Worm (Caenorhabditis elegans): ENCODE data around the gene trx-1.

Gene trx-1

ce11 chrII:7789605-7790004, 36.2 kb upstream of the trx-1 start:
- no peak for TF ChIP-seq klf-2 (GFP tag; conservative IDR thresholded peaks at IDR 0.05)
- no peak for TF ChIP-seq med-1 (GFP tag; optimal IDR thresholded peaks at IDR 0.05; ENCODE audit: insufficient read depth)
- TF ChIP-seq flt-1 (GFP tag; IDR thresholded peaks at IDR 0.05): no peak
- TF ChIP-seq ref-1 (GFP tag; conservative IDR thresholded peaks at IDR 0.05): no peak
- no peak for TF ChIP-seq cog-1 (tag; optimal IDR thresholded peaks at IDR 0.05)
- no peak for TF ChIP-seq ztf-23 (GFP tag; IDR thresholded peaks at IDR 0.05)
- TF ChIP-seq T22C8.4 (GFP tag; IDR thresholded peaks at IDR 0.05): no peak
- TF ChIP-seq tab-1 (GFP tag; IDR thresholded peaks at IDR 0.05): no peak
- TF ChIP-seq ztf-29 (GFP tag; IDR thresholded peaks at IDR 0.05): no peak

ce11 chrII:7783467-7783959, 30.1 kb upstream of the trx-1 start, which contains the start of gene skr-17:
skr-17 (plus strand) TSS chrII:7783517.
- TF ChIP-seq ztf-29 (GFP tag; IDR thresholded peaks at IDR 0.05) (no peak), ref-1 (GFP tag; conservative IDR thresholded peaks at IDR 0.05) (no peak), tab-1 (GFP tag; IDR thresholded peaks at IDR 0.05) (no peak), med-1 (GFP tag; optimal IDR thresholded peaks at IDR 0.05; ENCODE audit: insufficient read depth) (no peak), flt-1 (GFP tag; IDR thresholded peaks at IDR 0.05) (no peak), cog-1 (tag; optimal IDR thresholded peaks at IDR 0.05) (no peak)

- TF ChIP-seq ztf-23 (GFP tag; IDR thresholded peaks at IDR 0.05) (no peak), flt-1 (GFP tag; IDR thresholded peaks at IDR 0.05) (no peak), ref-1 (GFP tag; conservative IDR thresholded peaks at IDR 0.05) (no peak), med-1 (GFP tag; optimal IDR thresholded peaks at IDR 0.05; ENCODE audit: insufficient read depth) (no peak), ztf-29 (GFP tag; IDR thresholded peaks at IDR 0.05) (no peak), klf-2 (GFP tag; conservative IDR thresholded peaks at IDR 0.05) (no peak), cog-1 (tag; optimal IDR thresholded peaks at IDR 0.05) (no peak)
These were observed 27.8 kb upstream of the trx-1 start, which contains the start of the genes snpc-1.1 and spdl-1 for ce11 chrII:7781102-7781616. snpc-1.1 (minus strand) TSS chrII:7781301. spdl-1 (plus strand) TSS chrII:7781566.

- TF ChIP-seq cog-1 (tag; optimal IDR thresholded peaks at IDR 0.05): no peak
- no peak for TF ChIP-seq ref-1 (GFP tag; conservative IDR thresholded peaks at IDR 0.05)
- no peak for TF ChIP-seq ztf-23 (GFP tag; IDR thresholded peaks at IDR 0.05)
- TF ChIP-seq ztf-29 (GFP tag; IDR thresholded peaks at IDR 0.05): no peak
- no peak for TF ChIP-seq tab-1 (GFP tag; IDR thresholded peaks at IDR 0.05)
- TF ChIP-seq flt-1 (GFP tag; IDR thresholded peaks at IDR 0.05): no peak
- TF ChIP-seq klf-2 (GFP tag; conservative IDR thresholded peaks at IDR 0.05): no peak
These were observed 24.9 kb upstream of the trx-1 start for ce11 chrII:7778273-7778672.

- no peak for TF ChIP-seq ztf-23 (GFP tag; IDR thresholded peaks at IDR 0.05)
These were observed 24.0 kb upstream of the trx-1 start, which contains the start of gene mthf-1 for ce11 chrII:7777320-7777978. mthf-1 (minus strand) TSS chrII:7777823.

- TF ChIP-seq tab-1 (GFP tag; IDR thresholded peaks at IDR 0.05) (no peak), cog-1 (tag; optimal IDR thresholded peaks at IDR 0.05) (no peak)
These were observed 23.3 kb upstream of the trx-1 start for ce11 chrII:7776715-7777114.

- no peak for TF ChIP-seq T22C8.4 (GFP tag; IDR thresholded peaks at IDR 0.05)
- TF ChIP-seq ztf-29 (GFP tag; IDR thresholded peaks at IDR 0.05): no peak
- TF ChIP-seq tab-1 (GFP tag; IDR thresholded peaks at IDR 0.05): no peak
- TF ChIP-seq ztf-23 (GFP tag; IDR thresholded peaks at IDR 0.05): no peak
- no peak for TF ChIP-seq klf-2 (GFP tag; conservative IDR thresholded peaks at IDR 0.05)
- TF ChIP-seq flt-1 (GFP tag; IDR thresholded peaks at IDR 0.05): no peak
- no peak for TF ChIP-seq med-1 (GFP tag; optimal IDR thresholded peaks at IDR 0.05; ENCODE audit: insufficient read depth)
- no peak for TF ChIP-seq cog-1 (tag; optimal IDR thresholded peaks at IDR 0.05)
- TF ChIP-seq ref-1 (GFP tag; conservative IDR thresholded peaks at IDR 0.05): no peak
These were observed 22.8 kb upstream of the trx-1 start for ce11 chrII:7776232-7776631.

ce11 chrII:7773427-7773993, 20.1 kb upstream of the trx-1 start:
- no peak for TF ChIP-seq klf-2 (GFP tag; conservative IDR thresholded peaks at IDR 0.05)
- TF ChIP-seq med-1 (GFP tag; optimal IDR thresholded peaks at IDR 0.05; ENCODE audit: insufficient read depth): no peak
- TF ChIP-seq T22C8.4 (GFP tag; IDR thresholded peaks at IDR 0.05): no peak
- no peak for TF ChIP-seq ztf-23 (GFP tag; IDR thresholded peaks at IDR 0.05)
- no peak for TF ChIP-seq ztf-29 (GFP tag; IDR thresholded peaks at IDR 0.05)
- no peak for TF ChIP-seq tab-1 (GFP tag; IDR thresholded peaks at IDR 0.05)
- no peak for TF ChIP-seq ref-1 (GFP tag; conservative IDR thresholded peaks at IDR 0.05)
- TF ChIP-seq flt-1 (GFP tag; IDR thresholded peaks at IDR 0.05): no peak
- no peak for TF ChIP-seq cog-1 (tag; optimal IDR thresholded peaks at IDR 0.05)

ce11 chrII:7772411-7772810, 19.0 kb upstream of the trx-1 start, which contains the start of gene C06A8.6:
C06A8.6 (plus strand) TSS chrII:7772499.
- no peak for TF ChIP-seq flt-1 (GFP tag; IDR thresholded peaks at IDR 0.05)

- TF ChIP-seq cog-1 (tag; optimal IDR thresholded peaks at IDR 0.05): no peak
- no peak for TF ChIP-seq ztf-23 (GFP tag; IDR thresholded peaks at IDR 0.05)
- TF ChIP-seq T22C8.4 (GFP tag; IDR thresholded peaks at IDR 0.05): no peak
- TF ChIP-seq tab-1 (GFP tag; IDR thresholded peaks at IDR 0.05): no peak
- TF ChIP-seq klf-2 (GFP tag; conservative IDR thresholded peaks at IDR 0.05): no peak
- no peak for TF ChIP-seq flt-1 (GFP tag; IDR thresholded peaks at IDR 0.05)
- TF ChIP-seq ztf-29 (GFP tag; IDR thresholded peaks at IDR 0.05): no peak
- no peak for TF ChIP-seq ref-1 (GFP tag; conservative IDR thresholded peaks at IDR 0.05)
- no peak for TF ChIP-seq med-1 (GFP tag; optimal IDR thresholded peaks at IDR 0.05; ENCODE audit: insufficient read depth)
These were observed 18.5 kb upstream of the trx-1 start, which contains the start of gene C06A8.8 for ce11 chrII:7771917-7772316. C06A8.8 (minus strand) TSS chrII:7772017.

All from whole organism, midembryonic.